Worm (Caenorhabditis elegans): ENCODE measurements around the gene nhr-145.
"Not testable (repeated sequence)": the region's sequence is repeated elsewhere in the genome, so short reads cannot be mapped to it uniquely, and the experiment has no call there.

- not testable (repeated sequence) for TF ChIP-seq ets-4 (tag; optimal IDR thresholded peaks at IDR 0.05); unc-55 (GFP tag; optimal IDR thresholded peaks at IDR 0.05); ceh-30 (tag; optimal IDR thresholded peaks at IDR 0.05)
Observed at ce11 chrV:19113639-19114038, 26.1 kb downstream of the nhr-145 start.
